Worm (Caenorhabditis elegans) whole organism, L4 larva: ENCODE results near the gene zzz-1.

Source experiments
- F10B5.3 ChIP-seq: sonication (generic microtip); optimal IDR thresholded peaks from 2 replicates; lab custom pipeline; 2016; ENCODE audit warnings: mild to moderate bottlenecking, missing genetic modification characterization, missing compliant biosample characterization
- F26F4.8 ChIP-seq: fragments of 200-800 bp; sonication (Bioruptor generic); conservative IDR thresholded peaks from 2 replicates; pipeline ENCODE4 v1.3.6; 2022; ENCODE audit warnings: missing genetic modification characterization, missing compliant biosample characterization
- Y105C5A.15 ChIP-seq: fragments of 200-800 bp; sonication (Bioruptor generic); IDR thresholded peaks from 2 replicates; pipeline ENCODE4 v1.3.6; 2022; ENCODE audit warnings: missing genetic modification characterization, missing compliant biosample characterization
- ZK546.5 ChIP-seq, 2 experiments: sonication (generic microtip); optimal IDR thresholded peaks; 2 replicates each; lab custom pipeline; 2017; ENCODE audit warnings: missing biosample characterization in 2 of 2, missing genetic modification characterization in 2 of 2
- ceh-82 ChIP-seq: sonication (generic microtip); optimal IDR thresholded peaks from 2 replicates; lab custom pipeline; 2017; ENCODE audit warnings: missing biosample characterization, missing genetic modification characterization
- daf-19 ChIP-seq: fragments of 200-800 bp; sonication (Bioruptor generic); conservative IDR thresholded peaks from 2 replicates; pipeline ENCODE4 v1.3.6; 2022; ENCODE audit warnings: missing genetic modification characterization, missing compliant biosample characterization
- fkh-10 ChIP-seq: fragments of 150-350 bp; optimal IDR thresholded peaks from 2 replicates; lab custom pipeline; 2014; ENCODE audit warnings: missing biosample characterization, missing genetic modification reagents, missing genetic modification characterization
- hif-1 ChIP-seq, 2 experiments: sonication (generic microtip); optimal IDR thresholded peaks; 2 replicates each; lab custom pipeline; 2016 to 2017; ENCODE audit warnings: missing compliant biosample characterization in 2 of 2, missing genetic modification characterization in 2 of 2, missing genetic modification reagents in 2 of 2, missing genotype in 2 of 2, mild to moderate bottlenecking in 1 of 2
- mep-1 ChIP-seq: fragments of 150-350 bp; sonication (generic microtip); optimal IDR thresholded peaks from 3 replicates; lab custom pipeline; 2014; ENCODE audit warnings: missing biosample characterization, missing genetic modification characterization
- pqm-1 ChIP-seq: sonication (generic microtip); optimal IDR thresholded peaks from 2 replicates; lab custom pipeline; 2017; ENCODE audit warnings: missing biosample characterization, missing genetic modification characterization
- snpc-4 ChIP-seq: fragments of 150-350 bp; optimal IDR thresholded peaks from 2 replicates; lab custom pipeline; 2014; ENCODE audit warnings: missing biosample characterization, missing genetic modification characterization
- tra-1 ChIP-seq: fragments of 200-800 bp; sonication (Bioruptor generic); IDR thresholded peaks from 2 replicates; pipeline ENCODE4 v1.3.6; 2022; ENCODE audit warnings: missing genetic modification reagents, missing genetic modification characterization, missing compliant biosample characterization
- zip-11 ChIP-seq: fragments of 200-800 bp; sonication (Bioruptor generic); IDR thresholded peaks from 2 replicates; pipeline ENCODE4 v1.3.6; 2022; ENCODE audit warnings: missing genetic modification characterization, missing compliant biosample characterization

DNA sequence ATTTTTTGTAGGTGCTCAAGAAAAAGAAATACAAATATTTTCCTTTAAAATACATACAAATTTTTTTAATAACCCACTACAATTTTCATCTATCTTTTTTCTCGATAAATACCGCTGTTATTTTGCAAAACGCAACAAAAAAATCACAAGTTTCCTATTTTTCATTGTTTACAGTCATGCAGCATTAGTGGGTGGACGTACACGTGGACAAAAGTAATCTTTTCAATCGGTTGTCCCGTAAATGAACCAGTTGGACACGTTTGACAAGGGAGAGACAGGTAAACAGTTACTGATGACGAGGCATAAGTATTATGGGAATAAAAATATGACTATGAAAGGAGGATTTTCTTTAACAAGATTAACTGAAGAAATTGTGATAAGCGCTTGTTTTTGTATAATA lies 35.8 kb downstream of the zzz-1 start:
- TF ChIP-seq F10B5.3 (tag; lab: Kevin White, UChicago), result no peak
- no peak for TF ChIP-seq mep-1 (tag; lab: Kevin White, UChicago)
- no peak for TF ChIP-seq fkh-10
- TF ChIP-seq pqm-1 (tag; lab: Kevin White, UChicago), result no peak
- TF ChIP-seq daf-19 (GFP tag; lab: Robert Waterston, UW), result no peak
- no peak for TF ChIP-seq F26F4.8
- no peak for TF ChIP-seq zip-11 (GFP tag; lab: Robert Waterston, UW)
- no peak for TF ChIP-seq ZK546.5 (tag; optimal IDR thresholded peaks at IDR 0.05; lab: Kevin White, UChicago)
- no peak for TF ChIP-seq ceh-82 (tag; lab: Kevin White, UChicago)
- TF ChIP-seq snpc-4 (tag; lab: Kevin White, UChicago), result no peak
- no peak for TF ChIP-seq hif-1 (tag; optimal IDR thresholded peaks at IDR 0.05; lab: Kevin White, UChicago)
- TF ChIP-seq Y105C5A.15 (GFP tag; lab: Robert Waterston, UW), result no peak
- TF ChIP-seq tra-1 (GFP tag; lab: Robert Waterston, UW), result no peak
